Worm (Caenorhabditis elegans) whole organism, early embryonic: ENCODE results near the gene Y49A3A.3.

Source experiments
- ama-1 ChIP-seq: fragments of 150-350 bp; optimal IDR thresholded peaks from 2 replicates; lab custom pipeline; 2014
- tbx-11 ChIP-seq: fragments of 200-800 bp; sonication (Bioruptor generic); IDR thresholded peaks from 2 replicates; pipeline ENCODE4 v1.3.6; 2022; ENCODE audit warnings: missing genetic modification characterization, missing compliant biosample characterization
- tra-4 ChIP-seq: sonication (generic microtip); optimal IDR thresholded peaks from 2 replicates; lab custom pipeline; 2017; ENCODE audit warnings: missing genetic modification characterization, missing compliant biosample characterization

DNA sequence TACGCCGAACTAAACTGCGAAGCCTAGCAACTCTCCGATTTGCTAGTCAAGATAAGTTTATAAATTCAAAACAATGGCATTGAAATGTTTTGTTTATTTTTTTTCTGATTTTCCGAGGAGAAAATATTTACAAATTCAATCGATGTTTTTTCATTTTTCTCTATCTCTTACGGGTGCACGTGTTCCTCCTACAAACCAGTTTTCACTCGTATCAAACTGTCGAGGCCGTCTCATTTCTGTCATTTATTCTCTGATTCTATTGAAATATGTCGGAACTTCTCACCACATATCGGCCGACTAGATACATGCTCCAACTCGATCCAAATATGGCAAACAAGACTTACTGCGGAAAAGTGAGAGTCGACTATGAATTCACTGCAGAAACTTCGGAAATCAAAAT is 22.7 kb upstream of the Y49A3A.3 start, which contains the start of gene F47B8.8:
- no peak for TF ChIP-seq tra-4
- TF ChIP-seq ama-1 (lab: Kevin White, UChicago) = no peak
- TF ChIP-seq tbx-11 (GFP tag; lab: Robert Waterston, UW) = no peak
